In the genomic region with DNA sequence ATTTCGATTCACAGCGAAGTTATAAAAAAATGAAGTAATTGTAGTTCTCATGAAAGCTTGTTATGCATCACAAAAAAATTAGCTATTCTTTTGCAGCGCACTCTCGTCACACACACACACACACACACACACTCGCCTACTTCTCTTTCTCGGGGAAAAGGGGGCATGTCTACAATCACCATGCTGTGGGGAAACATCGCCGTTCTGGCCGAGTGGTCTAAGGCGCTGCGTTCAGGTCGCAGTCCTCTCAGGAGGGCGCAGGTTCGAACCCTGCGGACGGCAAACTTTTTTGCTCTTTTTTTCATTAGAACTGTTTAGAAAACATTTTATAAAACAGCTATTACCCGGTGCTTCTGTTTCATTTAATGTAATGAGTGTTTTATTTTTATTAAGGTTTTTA, we compare ENCODE assay signal across 4 worm cellular contexts.
TF ChIP-seq lines count a peak whose summit lies in the region.

No protein-coding gene starts in this region.

TF ChIP-seq in whole organism, L2 larva, 48 proteins besides CTCF, POLR2A, EP300 and RAD21 (continues in another document):
- TF ChIP-seq peb-1 (tag; optimal IDR thresholded peaks at IDR 0.05; lab: Kevin White, UChicago) (no peak), nhr-25 (tag; optimal IDR thresholded peaks at IDR 0.05; lab: Kevin White, UChicago) (no peak), ztf-4 (tag; optimal IDR thresholded peaks at IDR 0.05; lab: Kevin White, UChicago) (no peak), egl-27 (tag; optimal IDR thresholded peaks at IDR 0.05; lab: Kevin White, UChicago) (no peak), zag-1 (tag; optimal IDR thresholded peaks at IDR 0.05; lab: Kevin White, UChicago) (peak; percentile 2), ceh-16 (tag; optimal IDR thresholded peaks at IDR 0.05; lab: Kevin White, UChicago) (peak; percentile 8), mab-5 (tag; optimal IDR thresholded peaks at IDR 0.05; lab: Kevin White, UChicago) (no peak), mdl-1 (tag; optimal IDR thresholded peaks at IDR 0.05; lab: Kevin White, UChicago) (peak in 1 of 2 experiments; percentile 33), sem-4 (tag; optimal IDR thresholded peaks at IDR 0.05; lab: Kevin White, UChicago) (no peak), ztf-1 (GFP tag; conservative IDR thresholded peaks at IDR 0.05; lab: Robert Waterston, UW) (no peak), elt-1 (tag; optimal IDR thresholded peaks at IDR 0.05; lab: Kevin White, UChicago) (no peak), nhr-11 (tag; optimal IDR thresholded peaks at IDR 0.05; lab: Kevin White, UChicago) (no peak), lin-11 (tag; optimal IDR thresholded peaks at IDR 0.05; lab: Kevin White, UChicago) (peak; percentile 57), sma-3 (GFP tag; optimal IDR thresholded peaks at IDR 0.05; lab: Kevin White, UChicago) (peak; percentile 39), mbf-1 (tag; optimal IDR thresholded peaks at IDR 0.05; lab: Kevin White, UChicago) (no peak), nhr-129 (tag; optimal IDR thresholded peaks at IDR 0.05; lab: Kevin White, UChicago) (peak; percentile 84), skn-1 (tag; optimal IDR thresholded peaks at IDR 0.05; lab: Kevin White, UChicago) (no peak), elt-3 (tag; optimal IDR thresholded peaks at IDR 0.05; lab: Kevin White, UChicago) (no peak), Y55F3AM.14 (GFP tag; optimal IDR thresholded peaks at IDR 0.05; lab: Kevin White, UChicago) (peak; percentile 41), blmp-1 (tag; optimal IDR thresholded peaks at IDR 0.05; lab: Kevin White, UChicago; ENCODE audit: insufficient read depth) (no peak), C34F6.9 (tag; optimal IDR thresholded peaks at IDR 0.05; lab: Kevin White, UChicago) (peak; percentile 13), aly-2 (tag; optimal IDR thresholded peaks at IDR 0.05; lab: Kevin White, UChicago) (no peak)

TF ChIP-seq in whole organism, L4 larva, 104 proteins besides CTCF, POLR2A, EP300 and RAD21 (continues in another document):
- TF ChIP-seq nhr-111 (GFP tag; optimal IDR thresholded peaks at IDR 0.05; lab: Kevin White, UChicago) (peak; percentile 84), ceh-32 (tag; optimal IDR thresholded peaks at IDR 0.05; lab: Kevin White, UChicago; ENCODE audit: poor library complexity) (no peak), F37D6.2 (tag; optimal IDR thresholded peaks at IDR 0.05; lab: Kevin White, UChicago) (peak; percentile 67), zag-1 (tag; optimal IDR thresholded peaks at IDR 0.05; lab: Kevin White, UChicago) (no peak), egl-43 (GFP tag; IDR thresholded peaks at IDR 0.05; lab: Robert Waterston, UW) (peak; percentile 96), set-16 (GFP tag; IDR thresholded peaks at IDR 0.05; lab: Robert Waterston, UW) (peak; percentile 75), attf-4 (tag; optimal IDR thresholded peaks at IDR 0.05; lab: Kevin White, UChicago) (no peak), nhr-42 (GFP tag; IDR thresholded peaks at IDR 0.05; lab: Robert Waterston, UW) (peak; percentile 83), snpc-1.2 (GFP tag; IDR thresholded peaks at IDR 0.05; lab: Robert Waterston, UW) (peak; percentile 89), jun-1 (tag; optimal IDR thresholded peaks at IDR 0.05; lab: Kevin White, UChicago) (peak; percentile 43), aly-2 (tag; optimal IDR thresholded peaks at IDR 0.05; lab: Kevin White, UChicago) (no peak), lin-13 (GFP tag; optimal IDR thresholded peaks at IDR 0.05; lab: Kevin White, UChicago) (no peak), unc-39 (tag; optimal IDR thresholded peaks at IDR 0.05; lab: Kevin White, UChicago) (no peak), rbr-2 (tag; optimal IDR thresholded peaks at IDR 0.05; lab: Kevin White, UChicago) (peak; percentile 78), spr-1 (tag; optimal IDR thresholded peaks at IDR 0.05; lab: Kevin White, UChicago) (peak; percentile 63), dmd-8 (GFP tag; IDR thresholded peaks at IDR 0.05; lab: Robert Waterston, UW) (peak; percentile 94), lsy-2 (tag; optimal IDR thresholded peaks at IDR 0.05; lab: Kevin White, UChicago) (no peak), lin-15B (tag; optimal IDR thresholded peaks at IDR 0.05; lab: Kevin White, UChicago) (peak; percentile 82), F44E2.7 (GFP tag; IDR thresholded peaks at IDR 0.05; lab: Robert Waterston, UW) (peak; percentile 62; the same call in 1 of the 2 replicates), nhr-25 (tag; optimal IDR thresholded peaks at IDR 0.05; lab: Kevin White, UChicago; ENCODE audit: borderline replicate concordance, insufficient read depth) (no peak), lin-1 (GFP tag; IDR thresholded peaks at IDR 0.05; lab: Robert Waterston, UW) (peak; percentile 58; the same call in 1 of the 2 replicates), vab-7 (GFP tag; IDR thresholded peaks at IDR 0.05; lab: Robert Waterston, UW) (peak; percentile 86)

TF ChIP-seq in whole organism, late embryonic, 69 proteins besides CTCF, POLR2A, EP300 and RAD21 (continues in another document):
- peak; percentile 37 for TF ChIP-seq lim-6 (tag; optimal IDR thresholded peaks at IDR 0.05; lab: Kevin White, UChicago)
- TF ChIP-seq ahr-1 (tag; optimal IDR thresholded peaks at IDR 0.05; lab: Kevin White, UChicago) = peak; percentile 72
- peak; percentile 79 for TF ChIP-seq unc-86 (tag; optimal IDR thresholded peaks at IDR 0.05; lab: Kevin White, UChicago)
- TF ChIP-seq ama-1 (optimal IDR thresholded peaks at IDR 0.05; lab: Kevin White, UChicago) = no peak
- peak; percentile 81 for TF ChIP-seq ceh-31 (tag; optimal IDR thresholded peaks at IDR 0.05; lab: Kevin White, UChicago)
- TF ChIP-seq mec-3 (tag; optimal IDR thresholded peaks at IDR 0.05; lab: Kevin White, UChicago; ENCODE audit: borderline replicate concordance) = no peak
- peak; percentile 65 for TF ChIP-seq fkh-10 (GFP tag; optimal IDR thresholded peaks at IDR 0.05; lab: Kevin White, UChicago)
- peak; percentile 90 for TF ChIP-seq T23F11.4 (GFP tag; optimal IDR thresholded peaks at IDR 0.05; lab: Kevin White, UChicago)
- peak; percentile 86 for TF ChIP-seq K02D7.2 (tag; optimal IDR thresholded peaks at IDR 0.05; lab: Kevin White, UChicago)
- TF ChIP-seq tbx-2 (tag; optimal IDR thresholded peaks at IDR 0.05; lab: Kevin White, UChicago) = peak; percentile 86
- peak; percentile 83 for TF ChIP-seq madf-2 (tag; optimal IDR thresholded peaks at IDR 0.05; lab: Kevin White, UChicago)
- TF ChIP-seq ceh-6 (GFP tag; optimal IDR thresholded peaks at IDR 0.05; lab: Kevin White, UChicago) = peak; percentile 85
- no peak for TF ChIP-seq elt-4 (tag; optimal IDR thresholded peaks at IDR 0.05; lab: Kevin White, UChicago)
- TF ChIP-seq ceh-14 (tag; optimal IDR thresholded peaks at IDR 0.05; lab: Kevin White, UChicago) = peak; percentile 84
- peak; percentile 86 for TF ChIP-seq eyg-1 (tag; optimal IDR thresholded peaks at IDR 0.05; lab: Kevin White, UChicago)
- TF ChIP-seq pros-1 (tag; optimal IDR thresholded peaks at IDR 0.05; lab: Kevin White, UChicago) = no peak
- peak; percentile 95 for TF ChIP-seq sdc-2 (tag; optimal IDR thresholded peaks at IDR 0.05; lab: Kevin White, UChicago)
- TF ChIP-seq sox-4 (tag; optimal IDR thresholded peaks at IDR 0.05; lab: Kevin White, UChicago) = peak; percentile 91
- peak; percentile 84 for TF ChIP-seq fkh-6 (tag; optimal IDR thresholded peaks at IDR 0.05; lab: Kevin White, UChicago)
- peak; percentile 71 for TF ChIP-seq hlh-13 (GFP tag; optimal IDR thresholded peaks at IDR 0.05; lab: Kevin White, UChicago)
- TF ChIP-seq unc-55 (GFP tag; optimal IDR thresholded peaks at IDR 0.05; lab: Kevin White, UChicago) = no peak
- peak; percentile 67 for TF ChIP-seq ceh-9 (tag; optimal IDR thresholded peaks at IDR 0.05; lab: Kevin White, UChicago)
- TF ChIP-seq zip-5 (tag; optimal IDR thresholded peaks at IDR 0.05; lab: Kevin White, UChicago) = peak; percentile 69
- TF ChIP-seq ceh-48 (tag; optimal IDR thresholded peaks at IDR 0.05; lab: Kevin White, UChicago) = peak; percentile 78
- no peak for TF ChIP-seq ceh-22 (tag; optimal IDR thresholded peaks at IDR 0.05; lab: Kevin White, UChicago)

TF ChIP-seq in whole organism, mixed stage, embryonic, 35 proteins besides CTCF, POLR2A, EP300 and RAD21 (continues in another document):
- TF ChIP-seq mep-1 (tag; optimal IDR thresholded peaks at IDR 0.05; lab: Kevin White, UChicago) = no peak
- TF ChIP-seq bed-3 (GFP tag; optimal IDR thresholded peaks at IDR 0.05; lab: Kevin White, UChicago) = peak; percentile 88
- peak; percentile 85 for TF ChIP-seq ceh-43 (GFP tag; optimal IDR thresholded peaks at IDR 0.05; lab: Kevin White, UChicago)
- peak; percentile 81 for TF ChIP-seq flh-1 (GFP tag; optimal IDR thresholded peaks at IDR 0.05; lab: Kevin White, UChicago)
- peak; percentile 90 for TF ChIP-seq ceh-83 (GFP tag; optimal IDR thresholded peaks at IDR 0.05; lab: Kevin White, UChicago)
- TF ChIP-seq nhr-12 (tag; optimal IDR thresholded peaks at IDR 0.05; lab: Kevin White, UChicago) = no peak
- no peak for TF ChIP-seq ces-1 (GFP tag; optimal IDR thresholded peaks at IDR 0.05; lab: Kevin White, UChicago)
- TF ChIP-seq nhr-237 (tag; optimal IDR thresholded peaks at IDR 0.05; lab: Kevin White, UChicago) = peak; percentile 66
- TF ChIP-seq lin-13 (tag; optimal IDR thresholded peaks at IDR 0.05; lab: Kevin White, UChicago) = peak; percentile 28
- peak; percentile 78 for TF ChIP-seq lin-32 (GFP tag; optimal IDR thresholded peaks at IDR 0.05; lab: Kevin White, UChicago)
- peak; percentile 1 for TF ChIP-seq pha-4 (tag; optimal IDR thresholded peaks at IDR 0.05; lab: Kevin White, UChicago)
- TF ChIP-seq ztf-11 (tag; optimal IDR thresholded peaks at IDR 0.05; lab: Kevin White, UChicago) = peak; percentile 4
- peak; percentile 70 for TF ChIP-seq tbx-8 (GFP tag; optimal IDR thresholded peaks at IDR 0.05; lab: Kevin White, UChicago)
- peak; percentile 92 for TF ChIP-seq M03D4.4 (tag; optimal IDR thresholded peaks at IDR 0.05; lab: Kevin White, UChicago)
- TF ChIP-seq ceh-39 (tag; optimal IDR thresholded peaks at IDR 0.05; lab: Kevin White, UChicago) = no peak
- peak; percentile 78 for TF ChIP-seq unc-120 (tag; optimal IDR thresholded peaks at IDR 0.05; lab: Kevin White, UChicago; ENCODE audit: poor library complexity, severe bottlenecking)
- TF ChIP-seq nhr-76 (tag; optimal IDR thresholded peaks at IDR 0.05; lab: Kevin White, UChicago) = no peak
- TF ChIP-seq mls-2 (tag; optimal IDR thresholded peaks at IDR 0.05; lab: Kevin White, UChicago) = peak; percentile 94
- TF ChIP-seq sptf-1 (tag; optimal IDR thresholded peaks at IDR 0.05; lab: Kevin White, UChicago) = peak; percentile 96
- TF ChIP-seq drap-1 (GFP tag; optimal IDR thresholded peaks at IDR 0.05; lab: Kevin White, UChicago) = peak; percentile 94
- TF ChIP-seq sem-2 (GFP tag; optimal IDR thresholded peaks at IDR 0.05; lab: Kevin White, UChicago) = peak; percentile 79
- peak; percentile 35 for TF ChIP-seq unc-62 (GFP tag; optimal IDR thresholded peaks at IDR 0.05; lab: Kevin White, UChicago)
- peak; percentile 51 for TF ChIP-seq lsy-2 (tag; optimal IDR thresholded peaks at IDR 0.05; lab: Kevin White, UChicago)
- peak; percentile 2 for TF ChIP-seq nhr-28 (tag; optimal IDR thresholded peaks at IDR 0.05; lab: Kevin White, UChicago)
- no peak for TF ChIP-seq mab-5 (tag; optimal IDR thresholded peaks at IDR 0.05; lab: Kevin White, UChicago)
- TF ChIP-seq hlh-1 (tag; optimal IDR thresholded peaks at IDR 0.05; lab: Kevin White, UChicago) = peak; percentile 20
- TF ChIP-seq ham-2 (GFP tag; optimal IDR thresholded peaks at IDR 0.05; lab: Kevin White, UChicago) = peak; percentile 85
